Worm (Caenorhabditis elegans): ENCODE measurements around the gene B0563.5.

B0563.5 gene

ce11 chrX:9150269-9150744 lies 4.4 kb downstream of the B0563.5 start, which contains the start of gene tmbi-4 (continued):
- TF ChIP-seq mep-1 (tag; optimal IDR thresholded peaks at IDR 0.05), result peak; percentile 74
- TF ChIP-seq lin-15B (tag; optimal IDR thresholded peaks at IDR 0.05), result no peak
- no peak for TF ChIP-seq unc-130 (GFP tag; optimal IDR thresholded peaks at IDR 0.05)
- no peak for TF ChIP-seq pha-4 (GFP tag; IDR thresholded peaks at IDR 0.05)
- TF ChIP-seq pha-4 (tag; optimal IDR thresholded peaks at IDR 0.05), result peak; percentile 69
- TF ChIP-seq lsy-2 (tag; optimal IDR thresholded peaks at IDR 0.05), result peak in 1 of 2 experiments; percentile 67
- TF ChIP-seq dve-1 (tag; optimal IDR thresholded peaks at IDR 0.05; ENCODE audit: insufficient read depth), result peak; percentile 65
- peak; percentile 40 for TF ChIP-seq nhr-6 (tag; optimal IDR thresholded peaks at IDR 0.05)
- TF ChIP-seq egl-43 (GFP tag; IDR thresholded peaks at IDR 0.05), result no peak

DNA sequence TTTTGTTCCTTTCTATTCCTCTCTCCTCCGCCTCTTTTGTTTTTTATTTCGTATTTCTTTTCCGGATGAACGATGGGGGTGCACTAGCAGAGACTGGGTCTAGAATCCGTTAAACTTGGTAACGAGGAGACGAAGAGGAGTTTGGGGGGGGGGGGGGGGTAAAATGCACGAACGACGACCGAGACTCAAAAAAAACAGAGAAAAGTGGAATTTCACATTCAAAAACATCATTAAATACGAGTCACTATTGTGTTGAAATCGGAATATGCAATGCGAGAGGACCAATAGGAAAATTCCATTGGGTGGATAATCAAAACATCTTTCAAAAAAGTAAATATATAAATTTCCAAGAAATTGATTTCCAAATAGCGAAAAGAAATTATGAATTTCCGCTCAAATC lies 8.3 kb downstream of the B0563.5 start, which contains the start of gene B0563.7:
B0563.7 (minus strand) TSS at position 101 of the 400 bp plus-strand sequence.
- TF ChIP-seq sdz-12 (GFP tag; optimal IDR thresholded peaks at IDR 0.05) (no peak), nhr-11 (tag; optimal IDR thresholded peaks at IDR 0.05) (no peak), nhr-25 (tag; optimal IDR thresholded peaks at IDR 0.05; ENCODE audit: borderline replicate concordance, insufficient read depth) (no peak), mxl-3 (GFP tag; optimal IDR thresholded peaks at IDR 0.05) (no peak), nhr-76 (tag; optimal IDR thresholded peaks at IDR 0.05) (no peak)

ce11 chrX:9155751-9156150 lies 9.8 kb downstream of the B0563.5 start:
- no peak for TF ChIP-seq daf-16 (GFP tag; optimal IDR thresholded peaks at IDR 0.05)
- TF ChIP-seq daf-16 (tag; optimal IDR thresholded peaks at IDR 0.05), result no peak
- TF ChIP-seq nhr-42 (GFP tag; IDR thresholded peaks at IDR 0.05), result no peak
- TF ChIP-seq nhr-102 (tag; optimal IDR thresholded peaks at IDR 0.05), result no peak
- no peak for TF ChIP-seq tra-1 (GFP tag; IDR thresholded peaks at IDR 0.05)
- peak; percentile 14 for TF ChIP-seq hlh-11 (tag; optimal IDR thresholded peaks at IDR 0.05)
- no peak for TF ChIP-seq ama-1 (optimal IDR thresholded peaks at IDR 0.05)
- peak; percentile 95 for TF ChIP-seq php-3 (GFP tag; IDR thresholded peaks at IDR 0.05)
- TF ChIP-seq madf-5 (GFP tag; IDR thresholded peaks at IDR 0.05), result no peak
- TF ChIP-seq F37D6.2 (tag; optimal IDR thresholded peaks at IDR 0.05), result no peak
- TF ChIP-seq F44E2.7 (GFP tag; IDR thresholded peaks at IDR 0.05), result no peak
- no peak for TF ChIP-seq lin-15B (tag; optimal IDR thresholded peaks at IDR 0.05)
- TF ChIP-seq lin-39 (tag; optimal IDR thresholded peaks at IDR 0.05), result no peak
- no peak for TF ChIP-seq ztf-7 (tag; optimal IDR thresholded peaks at IDR 0.05)
- peak; percentile 3 for TF ChIP-seq nhr-77 (tag; optimal IDR thresholded peaks at IDR 0.05)
- TF ChIP-seq pqm-1 (tag; optimal IDR thresholded peaks at IDR 0.05), result peak; percentile 64
- no peak for TF ChIP-seq nhr-11 (tag; optimal IDR thresholded peaks at IDR 0.05)
- no peak for TF ChIP-seq nhr-10 (tag; optimal IDR thresholded peaks at IDR 0.05)
- no peak for TF ChIP-seq ceh-28 (tag; optimal IDR thresholded peaks at IDR 0.05)
- no peak for TF ChIP-seq arid-1 (GFP tag; conservative IDR thresholded peaks at IDR 0.05)
- no peak for TF ChIP-seq ctbp-1 (GFP tag; IDR thresholded peaks at IDR 0.05)
- no peak for TF ChIP-seq unc-62 (GFP tag; optimal IDR thresholded peaks at IDR 0.05 in 1 of 2)
- no peak for TF ChIP-seq unc-62 (tag; optimal IDR thresholded peaks at IDR 0.05)
- peak; percentile 66 for TF ChIP-seq nhr-28 (tag; optimal IDR thresholded peaks at IDR 0.05)
- TF ChIP-seq snpc-4 (tag; optimal IDR thresholded peaks at IDR 0.05), result no peak

ce11 chrX:9161253-9161904 lies 15.4 kb downstream of the B0563.5 start:
- no peak for TF ChIP-seq unc-39 (tag; optimal IDR thresholded peaks at IDR 0.05)
- peak; percentile 81 for TF ChIP-seq aha-1 (tag)
- no peak for TF ChIP-seq skn-1 (tag; optimal IDR thresholded peaks at IDR 0.05)
- TF ChIP-seq nhr-48 (tag; optimal IDR thresholded peaks at IDR 0.05), result no peak
- TF ChIP-seq nhr-11 (tag; optimal IDR thresholded peaks at IDR 0.05), result peak; percentile 49
- TF ChIP-seq ces-1 (GFP tag; optimal IDR thresholded peaks at IDR 0.05), result no peak
- TF ChIP-seq unc-62 (GFP tag; optimal IDR thresholded peaks at IDR 0.05 in 1 of 2), result peak in 1 of 2 experiments; percentile 91
- TF ChIP-seq unc-62 (tag; optimal IDR thresholded peaks at IDR 0.05), result no peak
- TF ChIP-seq daf-16 (GFP tag; optimal IDR thresholded peaks at IDR 0.05), result peak in 1 of 2 experiments; percentile 46
- TF ChIP-seq daf-16 (tag; optimal IDR thresholded peaks at IDR 0.05), result no peak
- no peak for TF ChIP-seq ZK546.5 (tag; optimal IDR thresholded peaks at IDR 0.05)

Data from whole organism, L4 larva.